Worm (Caenorhabditis elegans) whole organism, L4/young adult: ENCODE data around the gene C35D6.4.
A peak's percentile ranks its signal among the peaks of the same experiment; 100 is the strongest.

Experiments
- W03F9.2 ChIP-seq: fragments of 150-350 bp; optimal IDR thresholded peaks from 2 replicates; lab custom pipeline; 2014; ENCODE audit warnings: missing biosample characterization, missing genetic modification characterization
- dao-5 ChIP-seq: sonication (generic microtip); optimal IDR thresholded peaks from 2 replicates; lab custom pipeline; 2016; ENCODE audit warnings: missing genotype, missing genetic modification characterization, moderate library complexity, missing compliant biosample characterization
- him-1 ChIP-seq: sonication (generic microtip); optimal IDR thresholded peaks from 2 replicates; lab custom pipeline; 2016; ENCODE audit warnings: missing genotype, missing genetic modification reagents, missing genetic modification characterization, missing compliant biosample characterization

The C35D6.4 gene

DNA sequence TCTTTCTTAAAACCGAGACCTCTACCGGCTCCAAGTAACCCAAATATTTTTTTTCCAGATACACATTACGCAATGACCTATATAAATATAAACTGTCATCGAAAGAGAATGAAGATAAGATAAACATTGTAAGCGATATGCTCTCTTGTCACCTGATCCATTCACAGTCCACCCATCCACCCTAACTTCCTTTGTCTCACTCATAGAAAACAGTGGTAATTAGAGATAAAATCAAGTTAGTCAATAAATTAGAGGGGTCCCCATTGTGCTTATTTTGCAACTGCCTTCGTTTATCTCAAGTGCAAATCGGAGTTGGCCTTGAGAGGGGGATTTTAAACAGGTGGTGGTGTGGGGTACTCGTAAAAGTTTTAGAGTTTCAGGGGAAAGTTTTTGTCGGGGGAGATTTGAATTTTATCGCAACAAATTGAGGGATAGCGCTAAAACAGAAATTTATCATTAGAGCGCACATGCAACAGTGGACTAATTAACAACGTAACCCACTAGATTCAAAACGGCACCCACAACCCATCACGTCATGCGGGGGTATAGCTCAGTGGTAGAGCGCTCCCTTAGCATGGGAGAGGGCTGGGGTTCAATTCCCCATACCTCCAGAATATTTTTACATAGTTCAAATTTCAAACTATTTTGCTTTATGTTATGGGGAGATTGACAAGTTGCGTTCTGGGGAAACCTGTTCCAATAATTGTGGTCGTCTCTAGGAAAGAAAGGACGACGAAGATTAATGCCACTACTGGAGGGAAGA is 47.2 kb downstream of the C35D6.4 start:
- no peak for TF ChIP-seq dao-5 (tag; lab: Kevin White, UChicago)
- TF ChIP-seq W03F9.2 = peak; percentile 20
- no peak for TF ChIP-seq him-1 (tag; lab: Kevin White, UChicago)

DNA sequence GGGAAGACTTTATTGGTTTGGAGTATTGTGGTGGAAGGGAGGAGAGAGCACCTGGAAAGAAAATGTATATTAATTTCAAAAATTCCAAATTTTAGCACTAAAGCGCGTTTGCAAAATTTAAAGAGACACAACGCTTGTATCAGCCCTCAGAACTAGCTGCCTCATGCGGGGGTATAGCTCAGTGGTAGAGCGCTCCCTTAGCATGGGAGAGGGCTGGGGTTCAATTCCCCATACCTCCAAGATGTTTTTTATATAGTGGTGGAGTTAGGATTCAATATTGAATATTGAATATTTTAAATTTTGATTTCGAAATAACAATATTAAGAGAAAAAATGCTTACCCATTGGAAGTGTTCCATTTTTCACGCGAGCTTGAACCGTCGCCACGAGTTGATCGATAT is 48.2 kb downstream of the C35D6.4 start:
- TF ChIP-seq dao-5 (tag; lab: Kevin White, UChicago) (peak; percentile 29), W03F9.2 (peak; percentile 55), him-1 (tag; lab: Kevin White, UChicago) (peak; percentile 61)

DNA sequence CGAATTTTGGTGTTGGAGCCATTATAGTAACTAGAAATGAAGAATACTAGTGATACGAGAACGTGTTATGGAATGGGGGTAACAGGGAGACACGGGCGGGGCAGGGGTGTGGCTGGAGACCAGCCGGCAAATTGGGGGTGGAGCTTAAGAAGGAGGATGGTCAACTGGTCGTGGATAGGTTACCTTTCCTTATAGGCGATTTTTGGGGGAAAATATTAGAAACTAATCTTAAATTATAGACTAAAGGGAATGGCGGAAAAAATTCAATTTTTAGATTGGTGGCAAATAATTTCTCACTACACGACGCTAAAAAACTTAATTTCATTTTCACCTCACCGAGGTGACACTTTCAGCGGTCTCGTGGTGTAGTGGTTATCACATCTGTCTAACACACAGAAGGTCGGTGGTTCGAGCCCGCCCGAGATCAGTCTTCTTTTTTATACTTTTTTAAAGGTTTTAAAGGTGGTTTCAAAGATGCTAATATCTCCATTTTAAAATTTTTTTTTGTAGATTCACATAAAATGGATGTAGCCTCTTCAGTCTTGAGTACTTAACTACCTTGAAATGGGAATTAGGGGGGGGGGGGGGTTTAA is 49.1 kb downstream of the C35D6.4 start, which contains the start of gene Y65A5A.1:
Gene Y65A5A.1, minus strand, starts transcription at position 51 of the 593 bp plus-strand sequence.
- peak; percentile 5 for TF ChIP-seq dao-5 (tag; lab: Kevin White, UChicago)
- peak; percentile 6 for TF ChIP-seq W03F9.2
- no peak for TF ChIP-seq him-1 (tag; lab: Kevin White, UChicago)

DNA sequence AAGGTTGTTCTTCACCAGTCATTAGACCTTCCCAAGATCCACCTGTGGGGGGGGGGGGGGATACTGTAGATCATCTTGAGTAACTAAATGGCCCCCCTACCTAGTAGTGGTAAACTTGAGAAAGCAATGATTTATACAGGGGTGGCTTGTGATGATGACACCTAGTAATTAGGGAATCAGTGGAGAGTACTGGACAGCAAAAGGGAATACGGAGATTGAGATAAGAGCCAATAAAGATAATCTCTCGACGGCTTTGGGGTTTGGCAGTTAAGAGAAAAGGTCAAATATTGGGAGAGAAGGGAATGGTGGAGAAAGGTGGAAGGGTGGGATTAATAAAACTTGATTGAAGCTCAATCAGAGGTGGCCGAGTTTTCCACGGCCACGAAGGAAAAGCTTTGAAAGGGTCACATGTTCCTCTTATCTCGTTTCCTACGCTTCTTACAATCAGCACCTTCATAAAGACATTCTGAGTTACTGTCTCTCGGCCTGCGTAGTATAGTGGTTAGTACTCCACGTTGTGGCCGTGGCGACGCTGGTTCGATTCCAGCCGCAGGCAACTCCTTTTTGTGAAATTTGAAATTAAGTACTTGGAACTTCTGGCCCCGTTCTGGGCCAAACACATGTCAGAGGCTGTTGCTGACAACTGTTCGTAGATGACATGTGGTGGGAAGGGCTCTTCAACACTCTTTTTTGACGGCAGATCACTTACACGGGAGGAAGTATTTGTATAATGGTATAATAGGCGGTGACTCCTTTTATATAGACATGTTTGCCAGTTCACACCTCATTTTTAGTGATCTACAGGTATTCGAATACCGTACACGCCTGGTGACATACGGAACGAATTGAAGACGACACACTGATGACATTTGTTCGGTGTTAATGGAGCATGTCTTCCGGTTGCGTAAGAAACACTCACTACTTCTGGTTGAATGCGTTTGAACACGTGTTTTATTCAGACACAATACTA is 49.9 kb downstream of the C35D6.4 start:
- no peak for TF ChIP-seq him-1 (tag; lab: Kevin White, UChicago)
- peak; percentile 45 for TF ChIP-seq dao-5 (tag; lab: Kevin White, UChicago)
